Worm (Caenorhabditis elegans) whole organism, young adult: ENCODE data around the gene rab-19.

Source experiments
- B0035.1 ChIP-seq: sonication (generic microtip); optimal IDR thresholded peaks from 2 replicates; lab custom pipeline; 2016; ENCODE audit warnings: missing genetic modification characterization, mild to moderate bottlenecking, missing compliant biosample characterization, missing genotype, missing genetic modification reagents
- B0261.1 ChIP-seq: sonication (generic microtip); optimal IDR thresholded peaks from 2 replicates; lab custom pipeline; 2016; ENCODE audit warnings: mild to moderate bottlenecking, missing genetic modification characterization, moderate library complexity, missing compliant biosample characterization
- B0336.3 ChIP-seq: fragments of 200-800 bp; sonication (Bioruptor generic); IDR thresholded peaks from 2 replicates; pipeline ENCODE4 v1.3.6; 2022; ENCODE audit warnings: missing genetic modification characterization, missing compliant biosample characterization
- C17E4.6 ChIP-seq: fragments of 200-800 bp; sonication (Bioruptor generic); IDR thresholded peaks from 2 replicates; pipeline ENCODE4 v1.3.6; 2022; ENCODE audit warnings: missing genetic modification reagents, missing genetic modification characterization, missing compliant biosample characterization
- F55B11.4 ChIP-seq: sonication (generic microtip); optimal IDR thresholded peaks from 2 replicates; lab custom pipeline; 2016; ENCODE audit warnings: missing compliant biosample characterization, missing genetic modification characterization, borderline replicate concordance; ENCODE audit not compliant: insufficient read depth
- K11D2.4 ChIP-seq: fragments of 200-800 bp; sonication (Bioruptor generic); IDR thresholded peaks from 2 replicates; pipeline ENCODE4 v1.3.6; 2022; ENCODE audit warnings: missing genetic modification reagents, missing genetic modification characterization, missing compliant biosample characterization
- K12H6.12 ChIP-seq: fragments of 200-800 bp; sonication (Bioruptor generic); optimal IDR thresholded peaks from 2 replicates; lab custom pipeline; 2018; ENCODE audit warnings: mild to moderate bottlenecking, missing genetic modification characterization, missing compliant biosample characterization
- Y67H2A.10 ChIP-seq: fragments of 200-800 bp; sonication (Bioruptor generic); conservative IDR thresholded peaks from 2 replicates; pipeline ENCODE4 v1.3.6; 2022; ENCODE audit warnings: missing genetic modification reagents, missing genetic modification characterization, missing compliant biosample characterization
- Y79H2A.3 ChIP-seq: fragments of 200-800 bp; sonication (Bioruptor generic); conservative IDR thresholded peaks from 2 replicates; pipeline ENCODE4 v1.3.6; 2022; ENCODE audit warnings: missing genetic modification reagents, missing genetic modification characterization, missing compliant biosample characterization
- aptf-3 ChIP-seq: fragments of 200-800 bp; sonication (Bioruptor generic); IDR thresholded peaks from 2 replicates; pipeline ENCODE4 v1.3.6; 2022; ENCODE audit warnings: missing genetic modification characterization, missing compliant biosample characterization
- attf-5 ChIP-seq: fragments of 200-800 bp; sonication (Bioruptor generic); optimal IDR thresholded peaks from 2 replicates; lab custom pipeline; 2018; ENCODE audit warnings: mild to moderate bottlenecking, missing genetic modification characterization, missing compliant biosample characterization
- ccch-3 ChIP-seq: fragments of 200-800 bp; sonication (Bioruptor generic); optimal IDR thresholded peaks from 2 replicates; lab custom pipeline; 2018; ENCODE audit warnings: mild to moderate bottlenecking, missing genetic modification characterization, missing compliant biosample characterization
- ceh-100 ChIP-seq: fragments of 200-800 bp; sonication (Bioruptor generic); IDR thresholded peaks from 2 replicates; pipeline ENCODE4 v1.3.6; 2022; ENCODE audit warnings: missing genetic modification reagents, missing genetic modification characterization, missing compliant biosample characterization
- ceh-27 ChIP-seq: fragments of 200-800 bp; sonication (Bioruptor generic); optimal IDR thresholded peaks from 2 replicates; lab custom pipeline; 2018; ENCODE audit warnings: mild to moderate bottlenecking, missing genetic modification characterization, moderate library complexity, missing compliant biosample characterization
- chd-7 ChIP-seq: sonication (generic microtip); optimal IDR thresholded peaks from 2 replicates; lab custom pipeline; 2016; ENCODE audit warnings: mild to moderate bottlenecking, missing genetic modification characterization, moderate library complexity, missing compliant biosample characterization
- dpff-1 ChIP-seq: sonication (generic microtip); optimal IDR thresholded peaks from 2 replicates; lab custom pipeline; 2017; ENCODE audit warnings: mild to moderate bottlenecking, missing genetic modification characterization, missing compliant biosample characterization
- egl-44 ChIP-seq: fragments of 200-800 bp; sonication (Bioruptor generic); IDR thresholded peaks from 2 replicates; pipeline ENCODE4 v1.3.6; 2022; ENCODE audit warnings: missing genetic modification reagents, missing genetic modification characterization, missing compliant biosample characterization
- fkh-3 ChIP-seq: sonication (generic microtip); optimal IDR thresholded peaks from 2 replicates; lab custom pipeline; 2016; ENCODE audit warnings: mild to moderate bottlenecking, missing genetic modification characterization, missing compliant biosample characterization
- gei-17 ChIP-seq: fragments of 200-800 bp; sonication (Bioruptor generic); optimal IDR thresholded peaks from 2 replicates; lab custom pipeline; 2018; ENCODE audit warnings: mild to moderate bottlenecking, missing genetic modification characterization, missing compliant biosample characterization
- hlh-26 ChIP-seq: fragments of 200-800 bp; sonication (Bioruptor generic); conservative IDR thresholded peaks from 2 replicates; pipeline ENCODE4 v1.3.6; 2022; ENCODE audit warnings: missing genetic modification reagents, missing genetic modification characterization, missing compliant biosample characterization
- hmg-1.2 ChIP-seq: fragments of 200-800 bp; sonication (Bioruptor generic); IDR thresholded peaks from 2 replicates; pipeline ENCODE4 v1.3.6; 2022; ENCODE audit warnings: missing genetic modification reagents, missing genetic modification characterization, missing compliant biosample characterization
- lag-1 ChIP-seq: fragments of 200-800 bp; sonication (Bioruptor generic); IDR thresholded peaks from 2 replicates; pipeline ENCODE4 v1.3.6; 2022; ENCODE audit warnings: missing genetic modification reagents, missing genetic modification characterization, missing compliant biosample characterization
- let-607 ChIP-seq, 2 experiments: fragments of 200-800 bp in 1 of 2; sonication (Bioruptor generic) in 1 of 2; sonication (generic microtip) in 1 of 2; optimal IDR thresholded peaks; 2 replicates each; lab custom pipeline; 2016 to 2018; ENCODE audit warnings: mild to moderate bottlenecking in 2 of 2, missing compliant biosample characterization in 2 of 2, missing genetic modification characterization in 2 of 2, moderate library complexity in 2 of 2, missing genotype in 1 of 2
- lin-26 ChIP-seq: fragments of 200-800 bp; sonication (Bioruptor generic); IDR thresholded peaks from 2 replicates; pipeline ENCODE4 v1.3.6; 2022; ENCODE audit warnings: missing genetic modification reagents, missing genetic modification characterization, missing compliant biosample characterization
- lin-54 ChIP-seq: fragments of 200-800 bp; sonication (Bioruptor generic); optimal IDR thresholded peaks from 2 replicates; lab custom pipeline; 2018; ENCODE audit warnings: mild to moderate bottlenecking, missing genetic modification characterization, missing compliant biosample characterization
- lir-1 ChIP-seq: fragments of 200-800 bp; sonication (Bioruptor generic); conservative IDR thresholded peaks from 2 replicates; pipeline ENCODE4 v1.3.6; 2022; ENCODE audit warnings: missing genetic modification reagents, missing genetic modification characterization, missing compliant biosample characterization
- madf-10 ChIP-seq: sonication (generic microtip); optimal IDR thresholded peaks from 2 replicates; lab custom pipeline; 2016; ENCODE audit warnings: mild to moderate bottlenecking, missing genetic modification characterization, missing compliant biosample characterization
- madf-6 ChIP-seq: fragments of 200-800 bp; sonication (Bioruptor generic); IDR thresholded peaks from 2 replicates; pipeline ENCODE4 v1.3.6; 2022; ENCODE audit warnings: missing genetic modification reagents, missing genetic modification characterization, missing compliant biosample characterization
- madf-8 ChIP-seq: fragments of 200-800 bp; sonication (Bioruptor generic); conservative IDR thresholded peaks from 2 replicates; pipeline ENCODE4 v1.3.6; 2022; ENCODE audit warnings: missing genetic modification reagents, missing genetic modification characterization, missing compliant biosample characterization
- mcd-1 ChIP-seq: fragments of 200-800 bp; sonication (Bioruptor generic); IDR thresholded peaks from 2 replicates; pipeline ENCODE4 v1.3.6; 2022; ENCODE audit warnings: missing genetic modification reagents, missing genetic modification characterization, missing compliant biosample characterization
- mes-4 ChIP-seq: sonication (generic microtip); optimal IDR thresholded peaks from 2 replicates; lab custom pipeline; 2016; ENCODE audit warnings: missing genotype, missing genetic modification characterization, missing compliant biosample characterization
- mxl-1 ChIP-seq: sonication (generic microtip); optimal IDR thresholded peaks from 2 replicates; lab custom pipeline; 2016; ENCODE audit warnings: missing genetic modification characterization, missing compliant biosample characterization
- nfya-1 ChIP-seq: sonication (generic microtip); optimal IDR thresholded peaks from 2 replicates; lab custom pipeline; 2017; ENCODE audit warnings: antibody characterized with exemption, missing compliant biosample characterization, missing genetic modification characterization, borderline replicate concordance; ENCODE audit not compliant: insufficient read depth
- nfyb-1 ChIP-seq: fragments of 200-800 bp; sonication (Bioruptor generic); IDR thresholded peaks from 2 replicates; pipeline ENCODE4 v1.3.6; 2022; ENCODE audit warnings: missing genetic modification reagents, missing genetic modification characterization, missing compliant biosample characterization
- nhr-90 ChIP-seq: sonication (generic microtip); optimal IDR thresholded peaks from 2 replicates; lab custom pipeline; 2016; ENCODE audit warnings: missing genotype, mild to moderate bottlenecking, missing genetic modification characterization, missing compliant biosample characterization
- pha-4 ChIP-seq: fragments of 150-350 bp; sonication (generic microtip); optimal IDR thresholded peaks from 2 replicates; lab custom pipeline; 2014; ENCODE audit warnings: missing biosample characterization, missing genetic modification reagents, missing genetic modification characterization
- rec-8 ChIP-seq, 2 experiments: sonication (generic microtip); optimal IDR thresholded peaks; 2 replicates each; lab custom pipeline; 2016; ENCODE audit warnings: mild to moderate bottlenecking in 2 of 2, missing genetic modification characterization in 2 of 2, missing genetic modification reagents in 2 of 2, missing genotype in 2 of 2, missing biosample characterization in 1 of 2, missing compliant biosample characterization in 1 of 2, moderate library complexity in 1 of 2
- repo-1 ChIP-seq: sonication (generic microtip); optimal IDR thresholded peaks from 2 replicates; lab custom pipeline; 2017; ENCODE audit warnings: mild to moderate bottlenecking, missing genetic modification characterization, missing compliant biosample characterization
- sdz-38 ChIP-seq: sonication (generic microtip); optimal IDR thresholded peaks from 2 replicates; lab custom pipeline; 2016; ENCODE audit warnings: missing genotype, missing genetic modification characterization, missing compliant biosample characterization
- snpc-4 ChIP-seq, 5 experiments: fragments of 150-350 bp in 1 of 5; sonication (generic microtip) in 4 of 5; optimal IDR thresholded peaks; 2 replicates each; lab custom pipeline; 2014 to 2018; ENCODE audit warnings: missing genetic modification characterization in 5 of 5, missing biosample characterization in 3 of 5, antibody characterized with exemption in 2 of 5, mild to moderate bottlenecking in 2 of 5, missing compliant biosample characterization in 2 of 5, missing genotype in 2 of 5, moderate library complexity in 2 of 5, missing genetic modification reagents in 1 of 5
- tbp1 ChIP-seq: fragments of 200-800 bp; sonication (Bioruptor generic); optimal IDR thresholded peaks from 2 replicates; lab custom pipeline; 2018; ENCODE audit warnings: mild to moderate bottlenecking, missing genetic modification characterization, missing compliant biosample characterization
- unc-130 ChIP-seq: sonication (generic microtip); optimal IDR thresholded peaks from 2 replicates; lab custom pipeline; 2016; ENCODE audit warnings: missing genetic modification reagents, missing genetic modification characterization, missing compliant biosample characterization
- zim-3 ChIP-seq: sonication (generic microtip); optimal IDR thresholded peaks from 2 replicates; lab custom pipeline; 2017; ENCODE audit warnings: mild to moderate bottlenecking, missing genetic modification characterization, moderate library complexity, missing compliant biosample characterization
- ztf-18 ChIP-seq: sonication (generic microtip); optimal IDR thresholded peaks from 2 replicates; lab custom pipeline; 2016; ENCODE audit warnings: missing genotype, mild to moderate bottlenecking, missing genetic modification characterization, missing compliant biosample characterization
- ztf-22 ChIP-seq: fragments of 200-800 bp; sonication (Bioruptor generic); optimal IDR thresholded peaks from 2 replicates; lab custom pipeline; 2018; ENCODE audit warnings: mild to moderate bottlenecking, missing genetic modification characterization, moderate library complexity, missing compliant biosample characterization
- ztf-25 ChIP-seq: fragments of 200-800 bp; sonication (Bioruptor generic); IDR thresholded peaks from 2 replicates; pipeline ENCODE4 v1.3.6; 2022; ENCODE audit warnings: missing genetic modification reagents, missing genetic modification characterization, missing compliant biosample characterization
- ztf-6 ChIP-seq: fragments of 200-800 bp; sonication (Bioruptor generic); IDR thresholded peaks from 2 replicates; pipeline ENCODE4 v1.3.6; 2022; ENCODE audit warnings: missing genetic modification reagents, missing genetic modification characterization, missing compliant biosample characterization

rab-19 gene

DNA sequence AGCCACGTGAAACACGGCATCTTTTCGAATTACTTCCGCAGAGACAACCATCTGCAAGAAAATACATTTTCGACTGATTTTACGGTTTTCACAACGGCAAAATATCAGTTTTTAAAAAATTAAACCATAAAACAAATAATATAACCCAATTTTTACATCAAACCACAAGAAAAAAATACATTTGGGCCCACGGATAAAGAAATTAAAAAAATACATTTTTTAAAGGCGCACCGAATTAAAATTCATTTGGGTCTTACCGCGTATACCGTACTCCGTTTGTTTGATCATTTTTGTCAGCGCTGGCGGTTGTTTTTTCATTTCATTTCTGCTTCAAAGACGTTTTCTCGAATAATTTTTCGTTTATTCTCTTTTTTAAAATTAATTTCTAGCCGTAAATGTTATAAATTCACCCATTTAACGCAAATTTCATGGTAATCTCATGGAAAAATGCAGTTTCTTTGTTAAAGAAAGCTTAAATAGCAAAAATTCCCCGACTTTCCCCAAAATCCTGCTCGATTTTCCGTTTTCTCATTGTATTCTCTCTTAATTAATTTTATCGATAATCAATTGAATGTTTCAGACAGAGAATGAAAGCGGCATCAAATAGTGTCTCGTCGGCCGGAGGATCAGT lies 30.9 kb downstream of the rab-19 start, which contains the start of the genes rec-8 and mex-5 (continued):
- TF ChIP-seq lin-54 (peak; percentile 75), snpc-4 (GFP tag; optimal IDR thresholded peaks at IDR 0.05; lab: Kevin White, UChicago) (peak; percentile 28), snpc-4 (tag; optimal IDR thresholded peaks at IDR 0.05; lab: Kevin White, UChicago) (peak in 2 of 4 experiments; percentile 43 to 78), rec-8 (tag; optimal IDR thresholded peaks at IDR 0.05; lab: Kevin White, UChicago) (no peak), nfyb-1 (GFP tag; lab: Robert Waterston, UW) (no peak), fkh-3 (no peak), ztf-18 (tag; lab: Kevin White, UChicago) (no peak), hmg-1.2 (GFP tag; lab: Robert Waterston, UW) (peak; percentile 47; the same call in 1 of the 2 replicates), ztf-22 (GFP tag; lab: Kevin White, UChicago) (no peak), ceh-27 (GFP tag; lab: Kevin White, UChicago) (no peak), mxl-1 (no peak), unc-130 (GFP tag; lab: Kevin White, UChicago) (peak; percentile 90), let-607 (tag; optimal IDR thresholded peaks at IDR 0.05; lab: Kevin White, UChicago) (no peak), repo-1 (no peak), lag-1 (no peak), K11D2.4 (GFP tag; lab: Robert Waterston, UW) (no peak), dpff-1 (tag; lab: Kevin White, UChicago) (no peak), madf-8 (GFP tag; lab: Robert Waterston, UW) (peak; percentile 94), Y67H2A.10 (GFP tag; lab: Robert Waterston, UW) (no peak), B0035.1 (tag; lab: Kevin White, UChicago) (no peak), lin-26 (no peak), madf-10 (tag; lab: Kevin White, UChicago) (no peak), ceh-100 (GFP tag; lab: Robert Waterston, UW) (no peak), nhr-90 (tag; lab: Kevin White, UChicago) (no peak), tbp1 (GFP tag; lab: Kevin White, UChicago) (peak; percentile 53), nfya-1 (tag; lab: Kevin White, UChicago) (no peak), B0261.1 (tag; lab: Kevin White, UChicago) (no peak), B0336.3 (GFP tag; lab: Robert Waterston, UW) (peak; percentile 42; the same call in 1 of the 2 replicates), pha-4 (tag; lab: Kevin White, UChicago) (no peak), gei-17 (GFP tag; lab: Kevin White, UChicago) (no peak), Y79H2A.3 (GFP tag; lab: Robert Waterston, UW) (no peak), attf-5 (GFP tag; lab: Kevin White, UChicago) (no peak), F55B11.4 (tag; lab: Kevin White, UChicago) (no peak), ztf-25 (GFP tag; lab: Robert Waterston, UW) (0 out of 2 replicates have a peak, but pooled peaks have one; percentile 52), K12H6.12 (tag; lab: Kevin White, UChicago) (no peak), ztf-6 (no peak), zim-3 (tag; lab: Kevin White, UChicago) (no peak), lir-1 (GFP tag; lab: Robert Waterston, UW) (peak; percentile 7; the same call in 1 of the 2 replicates), mcd-1 (GFP tag; lab: Robert Waterston, UW) (peak; percentile 40; the same call in 1 of the 2 replicates), ccch-3 (GFP tag; lab: Kevin White, UChicago) (no peak), aptf-3 (no peak), C17E4.6 (GFP tag; lab: Robert Waterston, UW) (peak; percentile 81), egl-44 (GFP tag; lab: Robert Waterston, UW) (no peak), madf-6 (peak; percentile 98), hlh-26 (GFP tag; lab: Robert Waterston, UW) (no peak), sdz-38 (tag; lab: Kevin White, UChicago) (no peak), chd-7 (tag; lab: Kevin White, UChicago) (no peak), mes-4 (no peak)
